Fruit fly (Drosophila melanogaster): ENCODE results near the gene CG4080.

Gene CG4080

DNA sequence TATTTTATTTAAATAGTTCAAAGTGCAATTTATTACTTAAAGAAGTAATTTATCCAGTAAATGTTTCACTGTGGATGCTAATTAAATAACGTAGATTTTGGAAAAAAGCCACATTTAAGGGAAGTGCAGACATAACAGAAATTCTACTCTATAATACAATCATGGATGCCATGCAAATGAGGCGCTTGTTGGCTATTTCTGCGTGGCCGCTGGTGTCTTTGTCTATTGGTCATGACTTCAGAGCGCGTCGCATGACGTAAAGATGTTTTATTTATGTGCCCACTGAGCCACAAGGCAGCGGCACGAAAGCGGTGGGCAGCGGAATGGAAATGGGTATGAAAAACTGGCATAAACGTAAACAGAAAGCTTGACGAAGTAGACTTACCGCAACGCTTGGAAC, 26.8 kb upstream of the CG4080 start (continued):
- TF ChIP-seq CG16815 (GFP tag; optimal IDR thresholded peaks at IDR 0.05): no peak
- TF ChIP-seq pho (GFP tag; optimal IDR thresholded peaks at IDR 0.05): no peak
- no peak for TF ChIP-seq btn (GFP tag; optimal IDR thresholded peaks at IDR 0.05)
- TF ChIP-seq eve (GFP tag; optimal IDR thresholded peaks at IDR 0.05): no peak
- TF ChIP-seq CG11504 (tag; optimal IDR thresholded peaks at IDR 0.05): peak; percentile 48
- no peak for TF ChIP-seq zen (tag; optimal IDR thresholded peaks at IDR 0.05)
- TF ChIP-seq Rx (GFP tag; IDR thresholded peaks at IDR 0.05): no peak
- TF ChIP-seq ci (GFP tag; IDR thresholded peaks at IDR 0.05): peak; percentile 50; the same call in 1 of the 3 replicates
- TF ChIP-seq CG2199 (GFP tag; IDR thresholded peaks at IDR 0.05): no peak
- TF ChIP-seq cwo (GFP tag; optimal IDR thresholded peaks at IDR 0.05): no peak
- peak; percentile 22 for TF ChIP-seq CG2712 (tag; optimal IDR thresholded peaks at IDR 0.05)
- no peak for TF ChIP-seq unc-4 (GFP tag; IDR thresholded peaks at IDR 0.05; ENCODE audit: partially characterized antibody)
- peak; percentile 32 for TF ChIP-seq CG2678 (tag; optimal IDR thresholded peaks at IDR 0.05)
- TF ChIP-seq CG9817 (tag; optimal IDR thresholded peaks at IDR 0.05): no peak
- TF ChIP-seq Gsc (GFP tag; IDR thresholded peaks at IDR 0.05): no peak
- no peak for TF ChIP-seq CG18619 (GFP tag; optimal IDR thresholded peaks at IDR 0.05)
- no peak for TF ChIP-seq nau (GFP tag; optimal IDR thresholded peaks at IDR 0.05)
- TF ChIP-seq Sox102F (GFP tag; optimal IDR thresholded peaks at IDR 0.05): peak; percentile 32
- TF ChIP-seq CG11696 (GFP tag; IDR thresholded peaks at IDR 0.05): peak; percentile 82
- TF ChIP-seq CG7839 (tag; optimal IDR thresholded peaks at IDR 0.05): peak; percentile 31
- TF ChIP-seq CoRest (tag; optimal IDR thresholded peaks at IDR 0.05): no peak
- no peak for TF ChIP-seq CG1603 (tag; optimal IDR thresholded peaks at IDR 0.05)
- TF ChIP-seq jumu (GFP tag; optimal IDR thresholded peaks at IDR 0.05): no peak
- TF ChIP-seq CG9932 (GFP tag; IDR thresholded peaks at IDR 0.05): no peak
- TF ChIP-seq grau (tag; optimal IDR thresholded peaks at IDR 0.05): peak; percentile 35
- TF ChIP-seq lmd (GFP tag; IDR thresholded peaks at IDR 0.05): peak; percentile 18; the same call in 1 of the 2 replicates
- TF ChIP-seq sr (GFP tag; IDR thresholded peaks at IDR 0.05): peak; percentile 19; the same call in 1 of the 3 replicates
- TF ChIP-seq Asciz (GFP tag; optimal IDR thresholded peaks at IDR 0.05): peak; percentile 20
- no peak for TF ChIP-seq Myb (GFP tag; optimal IDR thresholded peaks at IDR 0.05)
- TF ChIP-seq sna (GFP tag; IDR thresholded peaks at IDR 0.05; ENCODE audit: partially characterized antibody): no peak
- TF ChIP-seq wdn (GFP tag; IDR thresholded peaks at IDR 0.05): no peak
- no peak for TF ChIP-seq ems (GFP tag; optimal IDR thresholded peaks at IDR 0.05)
- no peak for TF ChIP-seq slbo (GFP tag; IDR thresholded peaks at IDR 0.05)
- no peak for TF ChIP-seq CG34376 (GFP tag; optimal IDR thresholded peaks at IDR 0.05)
- no peak for TF ChIP-seq hb (GFP tag; IDR thresholded peaks at IDR 0.05; ENCODE audit: partially characterized antibody)
- TF ChIP-seq CG4854 (GFP tag; optimal IDR thresholded peaks at IDR 0.05): no peak
- no peak for TF ChIP-seq CG12391 (tag; optimal IDR thresholded peaks at IDR 0.05)
- TF ChIP-seq otp (GFP tag; IDR thresholded peaks at IDR 0.05): no peak
- TF ChIP-seq CG2889 (GFP tag; IDR thresholded peaks at IDR 0.05): no peak
- no peak for TF ChIP-seq caup (GFP tag; optimal IDR thresholded peaks at IDR 0.05; ENCODE audit: severe bottlenecking)
- no peak for TF ChIP-seq chif (GFP tag; optimal IDR thresholded peaks at IDR 0.05)
- no peak for TF ChIP-seq CG17328 (GFP tag; IDR thresholded peaks at IDR 0.05)
- no peak for TF ChIP-seq trem (tag; optimal IDR thresholded peaks at IDR 0.05)
- no peak for TF ChIP-seq gfzf (GFP tag; optimal IDR thresholded peaks at IDR 0.05)
- TF ChIP-seq luna (GFP tag; optimal IDR thresholded peaks at IDR 0.05): no peak
- no peak for TF ChIP-seq ara (GFP tag; IDR thresholded peaks at IDR 0.05)
- no peak for TF ChIP-seq Meics (GFP tag; optimal IDR thresholded peaks at IDR 0.05)
- TF ChIP-seq Gug (GFP tag; IDR thresholded peaks at IDR 0.05): no peak
- no peak for TF ChIP-seq chn (GFP tag; optimal IDR thresholded peaks at IDR 0.05)
- no peak for TF ChIP-seq CG3065 (GFP tag; optimal IDR thresholded peaks at IDR 0.05)
- TF ChIP-seq Dll (GFP tag; IDR thresholded peaks at IDR 0.05; ENCODE audit: partially characterized antibody): no peak

Data from whole organism, embryonic.